Worm (Caenorhabditis elegans): Measurements from ENCODE around the gene ubl-1.

Gene ubl-1

DNA sequence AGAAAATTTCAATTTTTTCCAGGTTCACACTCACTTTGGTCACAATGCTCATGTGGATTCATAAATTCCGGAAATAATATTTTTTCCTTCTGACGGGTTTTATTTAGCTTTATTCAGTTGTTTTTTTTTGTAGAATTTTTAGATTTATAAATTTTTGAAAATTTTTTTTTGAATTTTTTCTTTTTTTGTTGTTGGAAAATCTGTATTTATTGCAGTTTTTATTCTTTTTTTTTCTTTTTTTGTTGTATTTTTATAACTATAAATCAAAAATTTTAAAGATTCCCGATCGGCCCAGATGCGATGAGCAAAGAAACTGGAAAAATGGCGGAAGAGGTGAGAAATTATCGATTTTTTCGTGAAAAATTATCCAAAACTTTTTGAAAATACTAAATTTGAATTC is 23.5 kb downstream of the ubl-1 start, which contains the start of gene ccep-135:
Gene ccep-135, plus strand, starts transcription at position 301 of the 400 bp plus-strand sequence.
- TF ChIP-seq nhr-25 (tag; optimal IDR thresholded peaks at IDR 0.05) (no peak), ceh-16 (tag; optimal IDR thresholded peaks at IDR 0.05) (no peak), unc-55 (GFP tag; optimal IDR thresholded peaks at IDR 0.05) (no peak), snpc-4 (tag; optimal IDR thresholded peaks at IDR 0.05) (no peak), nhr-237 (tag; optimal IDR thresholded peaks at IDR 0.05) (no peak), ztf-1 (GFP tag; conservative IDR thresholded peaks at IDR 0.05) (no peak), mdl-1 (tag; optimal IDR thresholded peaks at IDR 0.05) (no peak), aly-2 (tag; optimal IDR thresholded peaks at IDR 0.05) (no peak), Y55F3AM.14 (GFP tag; optimal IDR thresholded peaks at IDR 0.05) (no peak), peb-1 (tag; optimal IDR thresholded peaks at IDR 0.05) (no peak), nhr-129 (tag; optimal IDR thresholded peaks at IDR 0.05) (no peak), ztf-4 (tag; optimal IDR thresholded peaks at IDR 0.05) (no peak), lsy-2 (tag; optimal IDR thresholded peaks at IDR 0.05) (no peak)

- no peak for TF ChIP-seq mab-5 (tag; optimal IDR thresholded peaks at IDR 0.05)
Observed at ce11 chrIII:3094694-3095093, 26.6 kb downstream of the ubl-1 start.

- TF ChIP-seq sma-3 (GFP tag; optimal IDR thresholded peaks at IDR 0.05) (no peak), nhr-12 (tag; optimal IDR thresholded peaks at IDR 0.05) (no peak), C34F6.9 (tag; optimal IDR thresholded peaks at IDR 0.05) (peak; percentile 65), gmeb-1 (tag; optimal IDR thresholded peaks at IDR 0.05) (no peak), unc-55 (GFP tag; optimal IDR thresholded peaks at IDR 0.05) (peak; percentile 91), nhr-77 (tag; optimal IDR thresholded peaks at IDR 0.05) (no peak), unc-62 (GFP tag; optimal IDR thresholded peaks at IDR 0.05) (no peak), nhr-129 (tag; optimal IDR thresholded peaks at IDR 0.05) (no peak), alr-1 (tag; optimal IDR thresholded peaks at IDR 0.05) (peak; percentile 41), lsy-2 (tag; optimal IDR thresholded peaks at IDR 0.05) (peak in 1 of 2 experiments; percentile 53), ama-1 (optimal IDR thresholded peaks at IDR 0.05) (no peak), mdl-1 (tag; optimal IDR thresholded peaks at IDR 0.05) (no peak), R02D3.7 (tag; optimal IDR thresholded peaks at IDR 0.05) (no peak), nhr-23 (tag; optimal IDR thresholded peaks at IDR 0.05) (no peak), crh-2 (tag; optimal IDR thresholded peaks at IDR 0.05) (peak; percentile 14), skn-1 (tag; optimal IDR thresholded peaks at IDR 0.05) (no peak), F13H6.1 (tag; optimal IDR thresholded peaks at IDR 0.05) (no peak), ztf-4 (tag; optimal IDR thresholded peaks at IDR 0.05) (no peak)
Observed at ce11 chrIII:3096091-3096490, 28.0 kb downstream of the ubl-1 start.

DNA sequence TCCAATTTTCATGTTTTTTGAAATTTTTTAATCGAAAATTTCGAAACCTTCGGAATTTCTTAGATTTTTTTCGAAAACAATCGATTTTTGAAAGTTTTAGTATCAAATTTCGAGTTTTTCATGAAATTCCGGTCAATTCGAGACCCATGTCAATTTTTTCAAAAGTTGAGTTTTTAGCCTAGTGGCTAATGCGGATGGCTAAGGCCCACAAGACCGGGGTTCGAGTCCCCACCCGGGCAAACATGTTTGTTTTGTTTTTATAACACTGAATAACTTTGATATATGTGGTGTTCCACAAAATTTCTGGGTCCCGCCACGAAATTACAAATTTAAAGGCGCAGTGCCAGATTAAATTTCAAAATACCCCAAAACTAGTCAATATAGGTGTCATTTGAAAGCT is 31.3 kb downstream of the ubl-1 start:
- TF ChIP-seq nhr-21 (tag; optimal IDR thresholded peaks at IDR 0.05), result no peak
- TF ChIP-seq ama-1 (optimal IDR thresholded peaks at IDR 0.05), result no peak
- no peak for TF ChIP-seq R02D3.7 (tag; optimal IDR thresholded peaks at IDR 0.05)
- TF ChIP-seq mab-5 (tag; optimal IDR thresholded peaks at IDR 0.05), result no peak
- no peak for TF ChIP-seq blmp-1 (tag; optimal IDR thresholded peaks at IDR 0.05; ENCODE audit: insufficient read depth)
- TF ChIP-seq ceh-82 (tag; optimal IDR thresholded peaks at IDR 0.05), result no peak
- TF ChIP-seq skn-1 (tag; optimal IDR thresholded peaks at IDR 0.05), result no peak

- TF ChIP-seq nhr-129 (tag; optimal IDR thresholded peaks at IDR 0.05), result no peak
- no peak for TF ChIP-seq Y55F3AM.14 (GFP tag; optimal IDR thresholded peaks at IDR 0.05)
- TF ChIP-seq nhr-11 (tag; optimal IDR thresholded peaks at IDR 0.05), result no peak
- TF ChIP-seq ceh-82 (tag; optimal IDR thresholded peaks at IDR 0.05), result no peak
- TF ChIP-seq gmeb-1 (tag; optimal IDR thresholded peaks at IDR 0.05), result no peak
- no peak for TF ChIP-seq unc-39 (tag; optimal IDR thresholded peaks at IDR 0.05)
- TF ChIP-seq egl-27 (tag; optimal IDR thresholded peaks at IDR 0.05), result no peak
- TF ChIP-seq lin-13 (GFP tag; optimal IDR thresholded peaks at IDR 0.05), result no peak
- TF ChIP-seq nhr-21 (tag; optimal IDR thresholded peaks at IDR 0.05), result no peak
- no peak for TF ChIP-seq nhr-12 (tag; optimal IDR thresholded peaks at IDR 0.05)
Observed at ce11 chrIII:3100124-3100523, 32.0 kb downstream of the ubl-1 start.
